Fruit fly (Drosophila melanogaster) S2 (cell line): ENCODE results near the gene CG14020.

ENCODE experiments used
- CG8478 ChIP-seq: fragments of >200 bp; optimal IDR thresholded peaks from 2 replicates; lab custom pipeline; 2018
- CTCF ChIP-seq, 2 experiments: fragments of >200 bp; optimal IDR thresholded peaks; 2 replicates each; lab custom pipeline; 2018

dm6 chr2L:5507823-5508438 lies 9.6 kb upstream of the CG14020 start:
- TF ChIP-seq CG8478 (no peak), CTCF (optimal IDR thresholded peaks at IDR 0.05; lab: Kevin White, UChicago) (no peak)
